Fruit fly (Drosophila melanogaster) whole organism, embryonic: Measurements from ENCODE around the gene dlg1.

Experiments
- ATbp ChIP-seq: fragments of 200-800 bp; sonication (Bioruptor generic); optimal IDR thresholded peaks from 2 replicates; lab custom pipeline; 2017; ENCODE audit warnings: missing biosample characterization, mild to moderate bottlenecking, missing genetic modification characterization, missing genetic modification reagents
- Awh ChIP-seq: fragments of 200-800 bp; sonication (Bioruptor generic); IDR thresholded peaks from 2 replicates; pipeline ENCODE4, ENCODE4 v1.3.6; 2022; ENCODE audit warnings: missing biosample characterization, missing genetic modification characterization
- CG10543 ChIP-seq: fragments of 200-800 bp; sonication (Bioruptor generic); optimal IDR thresholded peaks from 3 replicates; lab custom pipeline; 2017; ENCODE audit warnings: missing biosample characterization, mild to moderate bottlenecking, missing genetic modification characterization, moderate library complexity
- CG11247 ChIP-seq: fragments of 200-800 bp; sonication (Bioruptor generic); IDR thresholded peaks from 2 replicates; pipeline ENCODE4 v1.3.6; 2022; ENCODE audit warnings: missing biosample characterization, missing genetic modification characterization
- CG11723 ChIP-seq: fragments of 200-800 bp; sonication (Bioruptor generic); optimal IDR thresholded peaks from 2 replicates; lab custom pipeline; 2017; ENCODE audit warnings: missing biosample characterization, mild to moderate bottlenecking, missing genetic modification characterization
- CG12391 ChIP-seq: fragments of 200-800 bp; sonication (Bioruptor generic); optimal IDR thresholded peaks from 3 replicates; lab custom pipeline; 2018; ENCODE audit warnings: missing biosample characterization, mild to moderate bottlenecking, missing genetic modification characterization, moderate library complexity
- CG13123 ChIP-seq: fragments of 200-800 bp; sonication (Bioruptor generic); optimal IDR thresholded peaks from 2 replicates; lab custom pipeline; 2016; ENCODE audit warnings: missing biosample characterization, missing genetic modification characterization
- CG13894 ChIP-seq: fragments of 200-800 bp; sonication (Bioruptor generic); optimal IDR thresholded peaks from 3 replicates; lab custom pipeline; 2018; ENCODE audit warnings: missing biosample characterization, mild to moderate bottlenecking, missing genetic modification characterization, moderate library complexity
- CG15269 ChIP-seq: fragments of 200-800 bp; sonication (Bioruptor generic); optimal IDR thresholded peaks from 2 replicates; lab custom pipeline; 2018; ENCODE audit warnings: missing biosample characterization, mild to moderate bottlenecking, missing genetic modification characterization, moderate library complexity
- CG15514 ChIP-seq: fragments of 200-800 bp; sonication (Bioruptor generic); optimal IDR thresholded peaks from 3 replicates; lab custom pipeline; 2017; ENCODE audit warnings: missing biosample characterization, missing genetic modification characterization, mild to moderate bottlenecking, moderate library complexity, missing genetic modification reagents
- CG15601 ChIP-seq: fragments of 200-800 bp; sonication (Bioruptor generic); optimal IDR thresholded peaks from 3 replicates; lab custom pipeline; 2019; ENCODE audit warnings: missing biosample characterization, mild to moderate bottlenecking, missing genetic modification characterization, moderate library complexity
- CG17568 ChIP-seq: fragments of 200-800 bp; sonication (Bioruptor generic); optimal IDR thresholded peaks from 2 replicates; lab custom pipeline; 2018; ENCODE audit warnings: missing biosample characterization, mild to moderate bottlenecking, missing genetic modification characterization, moderate library complexity
- CG17802 ChIP-seq: fragments of 200-800 bp; sonication (Bioruptor generic); optimal IDR thresholded peaks from 2 replicates; lab custom pipeline; 2018; ENCODE audit warnings: missing biosample characterization, mild to moderate bottlenecking, missing genetic modification characterization, moderate library complexity
- CG17912 ChIP-seq: fragments of 200-800 bp; sonication (Bioruptor generic); optimal IDR thresholded peaks from 2 replicates; lab custom pipeline; 2018; ENCODE audit warnings: missing biosample characterization, mild to moderate bottlenecking, missing genetic modification characterization
- CG18764 ChIP-seq: fragments of 200-800 bp; sonication (Bioruptor generic); optimal IDR thresholded peaks from 3 replicates; lab custom pipeline; 2016; ENCODE audit warnings: missing biosample characterization, missing genetic modification characterization
- CG2116 ChIP-seq: fragments of 200-800 bp; sonication (Bioruptor generic); optimal IDR thresholded peaks from 3 replicates; lab custom pipeline; 2018; ENCODE audit warnings: missing biosample characterization, mild to moderate bottlenecking, missing genetic modification characterization
- CG2889 ChIP-seq: fragments of 200-800 bp; sonication (Bioruptor generic); IDR thresholded peaks from 3 replicates; pipeline ENCODE4 v1.3.6; 2022; ENCODE audit warnings: missing biosample characterization, missing genetic modification characterization
- CG30020 ChIP-seq: fragments of 200-800 bp; optimal IDR thresholded peaks from 2 replicates; lab custom pipeline; 2019; ENCODE audit warnings: missing biosample characterization, mild to moderate bottlenecking, missing genetic modification characterization, moderate library complexity
- CG4328 ChIP-seq: fragments of 200-800 bp; sonication (Bioruptor generic); optimal IDR thresholded peaks from 3 replicates; lab custom pipeline; 2017; ENCODE audit warnings: missing biosample characterization, missing genetic modification reagents, missing genetic modification characterization
- CG4360 ChIP-seq: fragments of 200-800 bp; sonication (Bioruptor generic); IDR thresholded peaks from 2 replicates; pipeline ENCODE4 v1.3.6; 2022; ENCODE audit warnings: missing biosample characterization, missing genetic modification characterization
- CG4820 ChIP-seq: fragments of 200-800 bp; sonication (Bioruptor generic); optimal IDR thresholded peaks from 3 replicates; lab custom pipeline; 2016; ENCODE audit warnings: missing biosample characterization, missing genetic modification characterization
- CG6272 ChIP-seq: fragments of 200-800 bp; sonication (Bioruptor generic); IDR thresholded peaks from 2 replicates; pipeline ENCODE4 v1.3.6; 2022; ENCODE audit warnings: missing biosample characterization, missing genetic modification characterization
- CG7987 ChIP-seq: fragments of 200-800 bp; sonication (Bioruptor generic); optimal IDR thresholded peaks from 2 replicates; lab custom pipeline; 2018; ENCODE audit warnings: missing biosample characterization, mild to moderate bottlenecking, missing genetic modification characterization, moderate library complexity
- E2f1 ChIP-seq: fragments of 200-800 bp; sonication (Bioruptor generic); IDR thresholded peaks from 2 replicates; pipeline ENCODE4 v1.3.6; 2022; ENCODE audit warnings: missing biosample characterization, missing genetic modification characterization
- Hmr ChIP-seq: fragments of 200-800 bp; sonication (Bioruptor generic); optimal IDR thresholded peaks from 3 replicates; lab custom pipeline; 2017; ENCODE audit warnings: mild to moderate bottlenecking, missing biosample characterization, missing genetic modification reagents, missing genetic modification characterization
- Hr78 ChIP-seq, 2 experiments: fragments of 200-800 bp in 1 of 2; fragments of >200 bp in 1 of 2; sonication (Bioruptor generic) in 1 of 2; optimal IDR thresholded peaks; 2 replicates each; lab custom pipeline; 2017 to 2019; ENCODE audit warnings: missing biosample characterization in 2 of 2, missing genetic modification characterization in 2 of 2, mild to moderate bottlenecking in 1 of 2, moderate library complexity in 1 of 2
- Meics ChIP-seq: fragments of 200-800 bp; sonication (Bioruptor generic); optimal IDR thresholded peaks from 2 replicates; lab custom pipeline; 2017; ENCODE audit warnings: missing biosample characterization, mild to moderate bottlenecking, missing genetic modification characterization
- NC2α ChIP-seq: fragments of 200-800 bp; sonication (Bioruptor generic); optimal IDR thresholded peaks from 2 replicates; lab custom pipeline; 2016; ENCODE audit warnings: missing biosample characterization, missing genetic modification characterization
- PHDP ChIP-seq: fragments of 200-800 bp; sonication (Bioruptor generic); optimal IDR thresholded peaks from 3 replicates; lab custom pipeline; 2018; ENCODE audit warnings: missing biosample characterization, mild to moderate bottlenecking, missing genetic modification characterization, moderate library complexity
- Sox100B ChIP-seq: fragments of 200-800 bp; sonication (Bioruptor generic); optimal IDR thresholded peaks from 3 replicates; lab custom pipeline; 2018; ENCODE audit warnings: missing biosample characterization, mild to moderate bottlenecking, missing genetic modification characterization
- Usf ChIP-seq: fragments of 200-800 bp; sonication (Bioruptor generic); optimal IDR thresholded peaks from 2 replicates; lab custom pipeline; 2017; ENCODE audit warnings: missing genotype, missing biosample characterization, missing genetic modification characterization
- ara ChIP-seq: fragments of 200-800 bp; sonication (Bioruptor generic); IDR thresholded peaks from 2 replicates; pipeline ENCODE4 v1.3.6; 2022; ENCODE audit warnings: missing biosample characterization, missing genetic modification characterization
- br ChIP-seq: fragments of >200 bp; optimal IDR thresholded peaks from 2 replicates; lab custom pipeline; 2017
- bsh ChIP-seq, 2 experiments: fragments of 200-800 bp; sonication (Bioruptor generic); optimal IDR thresholded peaks; 2 replicates each; lab custom pipeline; 2017 to 2018; ENCODE audit warnings: mild to moderate bottlenecking in 2 of 2, missing biosample characterization in 2 of 2, missing genetic modification characterization in 2 of 2, moderate library complexity in 1 of 2
- chinmo ChIP-seq: fragments of 200-800 bp; sonication (Bioruptor generic); IDR thresholded peaks from 4 replicates; pipeline ENCODE4 v1.3.6; 2022; ENCODE audit warnings: missing biosample characterization, missing genetic modification characterization; ENCODE audit not compliant: partially characterized antibody
- ci ChIP-seq: fragments of 200-800 bp; sonication (Bioruptor generic); IDR thresholded peaks from 3 replicates; pipeline ENCODE4 v1.3.6; 2022; ENCODE audit warnings: missing biosample characterization, missing genetic modification characterization
- croc ChIP-seq: fragments of 200-800 bp; sonication (Bioruptor generic); conservative IDR thresholded peaks from 3 replicates; pipeline ENCODE4 v1.3.6; 2022; ENCODE audit warnings: missing biosample characterization, missing genetic modification characterization
- dati ChIP-seq: fragments of 200-800 bp; sonication (Bioruptor generic); IDR thresholded peaks from 2 replicates; pipeline ENCODE4 v1.3.6; 2022; ENCODE audit warnings: missing biosample characterization, missing genetic modification characterization
- esg ChIP-seq: fragments of 200-800 bp; sonication (Bioruptor generic); conservative IDR thresholded peaks from 2 replicates; pipeline ENCODE4 v1.3.6; 2022; ENCODE audit warnings: missing biosample characterization, missing genetic modification characterization
- ftz-f1 ChIP-seq: fragments of 200-800 bp; sonication (Bioruptor generic); optimal IDR thresholded peaks from 2 replicates; lab custom pipeline; 2016; ENCODE audit warnings: missing biosample characterization, missing genetic modification characterization
- hkb ChIP-seq, 2 experiments: fragments of 200-800 bp in 1 of 2; fragments of >200 bp in 1 of 2; sonication (Bioruptor generic) in 1 of 2; IDR thresholded peaks in 1 of 2; optimal IDR thresholded peaks in 1 of 2; 2 replicates each; pipeline versions ENCODE4 v1.3.6 to Lab custom; 2017 to 2022; ENCODE audit warnings: missing biosample characterization in 1 of 2, missing genetic modification characterization in 1 of 2
- ken ChIP-seq: fragments of 200-800 bp; sonication (Bioruptor generic); IDR thresholded peaks from 3 replicates; pipeline ENCODE4 v1.3.6; 2022; ENCODE audit warnings: missing biosample characterization, missing genetic modification characterization
- pan ChIP-seq, 4 experiments: fragments of >200 bp in 3 of 4; fragments of 200-800 bp in 1 of 4; sonication (Bioruptor generic) in 1 of 4; optimal IDR thresholded peaks in 3 of 4; IDR thresholded peaks in 1 of 4; 2 replicates each; pipeline versions ENCODE4 v1.3.6 to Lab custom; 2017 to 2022; ENCODE audit warnings: missing biosample characterization in 2 of 4, missing genetic modification characterization in 2 of 4, mixed read lengths in 1 of 4
- pita ChIP-seq: fragments of 200-800 bp; sonication (Bioruptor generic); optimal IDR thresholded peaks from 2 replicates; lab custom pipeline; 2017; ENCODE audit warnings: missing biosample characterization, mild to moderate bottlenecking, missing genetic modification characterization
- ro ChIP-seq: fragments of 200-800 bp; sonication (Bioruptor generic); IDR thresholded peaks from 2 replicates; pipeline ENCODE4 v1.3.6; 2022; ENCODE audit warnings: missing biosample characterization, missing genetic modification characterization
- sisA ChIP-seq: fragments of 200-800 bp; sonication (Bioruptor generic); IDR thresholded peaks from 2 replicates; pipeline ENCODE4 v1.3.6; 2022; ENCODE audit warnings: missing biosample characterization, missing genetic modification characterization
- sna ChIP-seq: fragments of 200-800 bp; sonication (Bioruptor generic); IDR thresholded peaks from 2 replicates; pipeline ENCODE4 v1.3.6; 2022; ENCODE audit warnings: missing biosample characterization, missing genetic modification characterization; ENCODE audit not compliant: partially characterized antibody
- stwl ChIP-seq: fragments of 200-800 bp; sonication (Bioruptor generic); optimal IDR thresholded peaks from 3 replicates; lab custom pipeline; 2018; ENCODE audit warnings: missing biosample characterization, mild to moderate bottlenecking, missing genetic modification characterization, moderate library complexity
- vvl ChIP-seq: fragments of 200-800 bp; sonication (Bioruptor generic); IDR thresholded peaks from 2 replicates; pipeline ENCODE4 v1.3.6; 2022; ENCODE audit warnings: missing biosample characterization, missing genetic modification characterization

dlg1 gene

dm6 chrX:11433930-11434329 is 64.5 kb downstream of the dlg1 start:
- TF ChIP-seq CG18764 (no peak), ro (GFP tag; lab: Robert Waterston, UW) (no peak), chinmo (GFP tag; lab: Robert Waterston, UW) (peak; percentile 46; the same call in 1 of the 4 replicates), CG13894 (peak; percentile 62), Meics (GFP tag; lab: Kevin White, UChicago) (no peak), vvl (GFP tag; lab: Robert Waterston, UW) (no peak), ftz-f1 (GFP tag; lab: Kevin White, UChicago) (peak; percentile 30), CG2889 (GFP tag; lab: Robert Waterston, UW) (0 out of 3 replicates have a peak, but pooled peaks have one; percentile 39), pita (peak; percentile 22), CG13123 (GFP tag; lab: Kevin White, UChicago) (no peak), ken (no peak), Hr78 (GFP tag; optimal IDR thresholded peaks at IDR 0.05; lab: Kevin White, UChicago) (peak in 1 of 2 experiments; percentile 30)

- TF ChIP-seq sisA (GFP tag; lab: Robert Waterston, UW) (no peak), ara (no peak), CG11723 (GFP tag; lab: Kevin White, UChicago) (no peak), Sox100B (GFP tag; lab: Kevin White, UChicago) (no peak), CG4820 (no peak), CG17912 (GFP tag; lab: Kevin White, UChicago) (no peak), br (lab: Kevin White, UChicago) (no peak), croc (no peak), esg (GFP tag; lab: Robert Waterston, UW) (no peak), CG15269 (tag; lab: Kevin White, UChicago) (peak; percentile 14), hkb (optimal IDR thresholded peaks at IDR 0.05; lab: Kevin White, UChicago) (no peak), hkb (GFP tag; IDR thresholded peaks at IDR 0.05; lab: Robert Waterston, UW) (no peak), bsh (GFP tag; optimal IDR thresholded peaks at IDR 0.05; lab: Kevin White, UChicago) (no peak), CG10543 (GFP tag; lab: Kevin White, UChicago) (peak; percentile 39), CG12391 (tag; lab: Kevin White, UChicago) (no peak), pan (optimal IDR thresholded peaks at IDR 0.05; lab: Kevin White, UChicago) (no peak), pan (GFP tag; optimal IDR thresholded peaks at IDR 0.05 in 1 of 2, IDR thresholded peaks at IDR 0.05 in 1 of 2) (no peak), Usf (GFP tag; lab: Kevin White, UChicago) (no peak), ci (no peak), CG6272 (GFP tag; lab: Robert Waterston, UW) (no peak), CG17568 (GFP tag; lab: Kevin White, UChicago) (no peak), CG7987 (peak; percentile 20), stwl (tag; lab: Kevin White, UChicago) (no peak), CG11247 (GFP tag; lab: Robert Waterston, UW) (no peak), E2f1 (no peak), ATbp (peak; percentile 27), Awh (GFP tag; lab: Robert Waterston, UW) (no peak), CG30020 (tag; lab: Kevin White, UChicago) (no peak), NC2α (no peak), CG4360 (GFP tag; lab: Robert Waterston, UW) (no peak), dati (GFP tag; lab: Robert Waterston, UW) (no peak), Hmr (peak; percentile 23), sna (GFP tag; lab: Robert Waterston, UW) (no peak), CG15601 (tag; lab: Kevin White, UChicago) (no peak), CG2116 (GFP tag; lab: Kevin White, UChicago) (no peak), CG4328 (GFP tag; lab: Kevin White, UChicago) (no peak), PHDP (tag; lab: Kevin White, UChicago) (peak; percentile 7), CG17802 (tag; lab: Kevin White, UChicago) (no peak), CG15514 (peak; percentile 26)
These were observed 69.8 kb downstream of the dlg1 start for dm6 chrX:11439270-11439669.
